Fruit fly (Drosophila melanogaster): ENCODE measurements around the gene CNPYb.

DNA sequence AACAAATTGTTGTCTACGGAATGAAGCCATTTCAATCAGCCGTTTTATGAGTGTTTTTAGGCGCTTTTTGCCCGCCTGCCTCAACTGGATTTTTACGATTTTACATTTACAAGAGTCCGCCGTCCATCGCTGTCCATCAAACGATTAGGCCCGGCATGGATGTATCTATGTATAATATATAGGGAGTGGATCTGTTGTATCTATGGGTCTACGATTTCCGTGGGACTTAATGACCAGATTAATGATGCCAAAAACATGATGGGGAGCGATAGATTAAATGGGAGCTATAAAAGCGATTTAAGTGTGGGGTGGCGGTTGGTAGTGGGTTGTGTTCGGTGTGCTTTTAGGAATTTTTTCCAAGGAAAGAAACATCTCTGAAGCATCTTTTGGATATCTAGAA is 47.3 kb downstream of the CNPYb start:
- TF ChIP-seq ttk (optimal IDR thresholded peaks at IDR 0.05): no peak
- TF ChIP-seq Myc (optimal IDR thresholded peaks at IDR 0.05): no peak
- TF ChIP-seq psq (optimal IDR thresholded peaks at IDR 0.05): no peak
- no peak for TF ChIP-seq Sin3A (optimal IDR thresholded peaks at IDR 0.05)
- TF ChIP-seq insv (optimal IDR thresholded peaks at IDR 0.05): no peak

All from Kc167 (cell line).